Worm (Caenorhabditis elegans) whole organism, L4 larva: ENCODE data around the gene arp-6.

ENCODE experiments used
- F26F4.8 ChIP-seq: fragments of 200-800 bp; sonication (Bioruptor generic); conservative IDR thresholded peaks from 2 replicates; pipeline ENCODE4 v1.3.6; 2022; ENCODE audit warnings: missing genetic modification characterization, missing compliant biosample characterization
- F44E2.7 ChIP-seq: fragments of 200-800 bp; sonication (Bioruptor generic); IDR thresholded peaks from 2 replicates; pipeline ENCODE4 v2.1.2; 2022; ENCODE audit warnings: missing genetic modification characterization, missing compliant biosample characterization
- R02D3.7 ChIP-seq: fragments of 150-350 bp; sonication (generic microtip); optimal IDR thresholded peaks from 3 replicates; lab custom pipeline; 2014; ENCODE audit warnings: missing biosample characterization, missing genetic modification characterization
- T20F7.1 ChIP-seq: fragments of 200-800 bp; sonication (Bioruptor generic); optimal IDR thresholded peaks from 2 replicates; lab custom pipeline; 2018; ENCODE audit warnings: mild to moderate bottlenecking, missing genetic modification characterization, missing compliant biosample characterization
- T26A8.4 ChIP-seq: fragments of 200-800 bp; sonication (Bioruptor generic); IDR thresholded peaks from 2 replicates; pipeline ENCODE4 v1.3.6; 2022; ENCODE audit warnings: missing genetic modification characterization, missing compliant biosample characterization
- Y48G9A.11 ChIP-seq: fragments of 200-800 bp; sonication (Bioruptor generic); IDR thresholded peaks from 2 replicates; pipeline ENCODE4 v1.3.6; 2022; ENCODE audit warnings: missing genetic modification reagents, missing genetic modification characterization, missing compliant biosample characterization
- Y5F2A.4 ChIP-seq: fragments of 200-800 bp; sonication (Bioruptor generic); optimal IDR thresholded peaks from 2 replicates; lab custom pipeline; 2018; ENCODE audit warnings: mild to moderate bottlenecking, missing genetic modification characterization, missing compliant biosample characterization
- ZK337.2 ChIP-seq: fragments of 200-800 bp; sonication (Bioruptor generic); IDR thresholded peaks from 2 replicates; pipeline ENCODE4 v1.3.6; 2022; ENCODE audit warnings: missing genetic modification reagents, missing genetic modification characterization, missing compliant biosample characterization
- aha-1 ChIP-seq: fragments of 150-350 bp; peaks from one replicate; lab custom pipeline; 2014; ENCODE audit warnings: missing biosample characterization, missing genetic modification characterization
- ama-1 ChIP-seq: fragments of 150-350 bp; optimal IDR thresholded peaks from 2 replicates; lab custom pipeline; 2014; ENCODE audit warnings: inconsistent platforms, mixed read lengths
- arid-1 ChIP-seq: fragments of 200-800 bp; sonication (Bioruptor generic); conservative IDR thresholded peaks from 2 replicates; pipeline ENCODE4 v1.3.6; 2022; ENCODE audit warnings: missing genetic modification reagents, missing genetic modification characterization, missing compliant biosample characterization
- ceh-44 ChIP-seq: fragments of 200-800 bp; sonication (Bioruptor generic); IDR thresholded peaks from 2 replicates; pipeline ENCODE4 v1.3.6; 2022; ENCODE audit warnings: missing genetic modification reagents, missing genetic modification characterization, missing compliant biosample characterization
- cey-2 ChIP-seq: sonication (generic microtip); optimal IDR thresholded peaks from 3 replicates; lab custom pipeline; 2017; ENCODE audit warnings: missing genetic modification characterization, mild to moderate bottlenecking, missing compliant biosample characterization, antibody characterized with exemption, borderline replicate concordance; ENCODE audit not compliant: insufficient read depth
- daf-12 ChIP-seq: fragments of 150-350 bp; optimal IDR thresholded peaks from 2 replicates; lab custom pipeline; 2014; ENCODE audit warnings: missing biosample characterization, missing genetic modification reagents, missing genetic modification characterization
- daf-16 ChIP-seq, 3 experiments: sonication (generic microtip); optimal IDR thresholded peaks; 2 replicates each; lab custom pipeline; 2016 to 2017; ENCODE audit warnings: missing genetic modification characterization in 3 of 3, missing genetic modification reagents in 3 of 3, mild to moderate bottlenecking in 2 of 3, missing compliant biosample characterization in 2 of 3, missing biosample characterization in 1 of 3, moderate library complexity in 1 of 3
- daf-19 ChIP-seq: fragments of 200-800 bp; sonication (Bioruptor generic); conservative IDR thresholded peaks from 2 replicates; pipeline ENCODE4 v1.3.6; 2022; ENCODE audit warnings: missing genetic modification characterization, missing compliant biosample characterization
- dmd-9 ChIP-seq: fragments of 200-800 bp; sonication (Bioruptor generic); IDR thresholded peaks from 2 replicates; pipeline ENCODE4 v1.3.6; 2022; ENCODE audit warnings: missing genetic modification reagents, missing genetic modification characterization, missing compliant biosample characterization
- dve-1 ChIP-seq: sonication (generic microtip); optimal IDR thresholded peaks from 2 replicates; lab custom pipeline; 2017; ENCODE audit warnings: antibody characterized with exemption, mild to moderate bottlenecking, missing genetic modification characterization, missing compliant biosample characterization; ENCODE audit not compliant: insufficient read depth
- hlh-11 ChIP-seq: fragments of 200-800 bp; sonication (Bioruptor generic); optimal IDR thresholded peaks from 2 replicates; lab custom pipeline; 2018; ENCODE audit warnings: mild to moderate bottlenecking, missing genetic modification characterization, missing compliant biosample characterization
- jun-1 ChIP-seq: fragments of 150-350 bp; optimal IDR thresholded peaks from 2 replicates; lab custom pipeline; 2014; ENCODE audit warnings: missing biosample characterization, missing genetic modification reagents, missing genetic modification characterization
- lin-1 ChIP-seq: fragments of 200-800 bp; sonication (Bioruptor generic); IDR thresholded peaks from 2 replicates; pipeline ENCODE4 v1.3.6; 2022; ENCODE audit warnings: missing genetic modification reagents, missing genetic modification characterization, missing compliant biosample characterization
- lin-38 ChIP-seq: fragments of 200-800 bp; sonication (Bioruptor generic); IDR thresholded peaks from 2 replicates; pipeline ENCODE4 v1.3.6; 2022; ENCODE audit warnings: missing genetic modification reagents, missing genetic modification characterization, missing compliant biosample characterization
- lin-39 ChIP-seq: fragments of 150-350 bp; optimal IDR thresholded peaks from 2 replicates; lab custom pipeline; 2014; ENCODE audit warnings: missing biosample characterization, missing genetic modification reagents, missing genetic modification characterization
- mep-1 ChIP-seq: fragments of 150-350 bp; sonication (generic microtip); optimal IDR thresholded peaks from 3 replicates; lab custom pipeline; 2014; ENCODE audit warnings: missing biosample characterization, missing genetic modification characterization
- nhr-111 ChIP-seq: fragments of 200-800 bp; sonication (Bioruptor generic); optimal IDR thresholded peaks from 2 replicates; lab custom pipeline; 2018; ENCODE audit warnings: mild to moderate bottlenecking, missing genetic modification characterization, missing compliant biosample characterization
- nhr-237 ChIP-seq: sonication (generic microtip); optimal IDR thresholded peaks from 2 replicates; lab custom pipeline; 2017; ENCODE audit warnings: missing biosample characterization, missing genetic modification characterization
- nhr-42 ChIP-seq: fragments of 200-800 bp; sonication (Bioruptor generic); IDR thresholded peaks from 2 replicates; pipeline ENCODE4 v1.3.6; 2022; ENCODE audit warnings: missing genetic modification characterization, missing compliant biosample characterization
- nhr-77 ChIP-seq: fragments of 150-350 bp; optimal IDR thresholded peaks from 2 replicates; lab custom pipeline; 2014; ENCODE audit warnings: missing biosample characterization, missing genetic modification characterization
- pha-4 ChIP-seq, 2 experiments: fragments of 150-350 bp in 1 of 2; fragments of 200-800 bp in 1 of 2; sonication (Bioruptor generic) in 1 of 2; IDR thresholded peaks in 1 of 2; optimal IDR thresholded peaks in 1 of 2; 2 replicates each; pipeline versions ENCODE4 v1.3.6 to Lab custom; 2014 to 2022; ENCODE audit warnings: missing genetic modification characterization in 2 of 2, missing genetic modification reagents in 2 of 2, missing biosample characterization in 1 of 2, missing compliant biosample characterization in 1 of 2
- pqm-1 ChIP-seq: sonication (generic microtip); optimal IDR thresholded peaks from 2 replicates; lab custom pipeline; 2017; ENCODE audit warnings: missing biosample characterization, missing genetic modification characterization
- rbr-2 ChIP-seq: sonication (generic microtip); optimal IDR thresholded peaks from 2 replicates; lab custom pipeline; 2016; ENCODE audit warnings: missing genotype, missing genetic modification characterization, missing compliant biosample characterization
- saeg-2 ChIP-seq: fragments of 200-800 bp; sonication (Bioruptor generic); IDR thresholded peaks from 2 replicates; pipeline ENCODE4 v1.3.6; 2022; ENCODE audit warnings: missing genetic modification reagents, missing genetic modification characterization, missing compliant biosample characterization
- sdz-12 ChIP-seq: fragments of 200-800 bp; sonication (Bioruptor generic); optimal IDR thresholded peaks from 2 replicates; lab custom pipeline; 2018; ENCODE audit warnings: mild to moderate bottlenecking, missing genetic modification characterization, missing compliant biosample characterization
- snpc-1.2 ChIP-seq: fragments of 200-800 bp; sonication (Bioruptor generic); IDR thresholded peaks from 2 replicates; pipeline ENCODE4 v1.3.6; 2022; ENCODE audit warnings: missing genetic modification reagents, missing genetic modification characterization, missing compliant biosample characterization
- snpc-4 ChIP-seq: fragments of 150-350 bp; optimal IDR thresholded peaks from 2 replicates; lab custom pipeline; 2014; ENCODE audit warnings: missing biosample characterization, missing genetic modification characterization
- tag-97 ChIP-seq: fragments of 200-800 bp; sonication (Bioruptor generic); IDR thresholded peaks from 2 replicates; pipeline ENCODE4 v1.3.6; 2022; ENCODE audit warnings: missing genetic modification characterization, missing compliant biosample characterization
- tra-1 ChIP-seq: fragments of 200-800 bp; sonication (Bioruptor generic); IDR thresholded peaks from 2 replicates; pipeline ENCODE4 v1.3.6; 2022; ENCODE audit warnings: missing genetic modification reagents, missing genetic modification characterization, missing compliant biosample characterization
- vab-7 ChIP-seq: fragments of 200-800 bp; sonication (Bioruptor generic); IDR thresholded peaks from 2 replicates; pipeline ENCODE4 v1.3.6; 2022; ENCODE audit warnings: missing genetic modification reagents, missing genetic modification characterization, missing compliant biosample characterization
- zag-1 ChIP-seq: fragments of 150-350 bp; optimal IDR thresholded peaks from 2 replicates; lab custom pipeline; 2014; ENCODE audit warnings: missing biosample characterization, missing genetic modification characterization
- zfp-2 ChIP-seq: sonication (generic microtip); optimal IDR thresholded peaks from 2 replicates; lab custom pipeline; 2016; ENCODE audit warnings: mild to moderate bottlenecking, missing genetic modification characterization, missing compliant biosample characterization
- zfp-3 ChIP-seq: fragments of 200-800 bp; sonication (Bioruptor generic); conservative IDR thresholded peaks from 2 replicates; pipeline ENCODE4 v1.3.6; 2022; ENCODE audit warnings: missing genetic modification reagents, missing genetic modification characterization, missing compliant biosample characterization
- zip-11 ChIP-seq: fragments of 200-800 bp; sonication (Bioruptor generic); IDR thresholded peaks from 2 replicates; pipeline ENCODE4 v1.3.6; 2022; ENCODE audit warnings: missing genetic modification characterization, missing compliant biosample characterization
- zip-2 ChIP-seq: fragments of 150-350 bp; optimal IDR thresholded peaks from 2 replicates; lab custom pipeline; 2014; ENCODE audit warnings: missing biosample characterization, missing genetic modification characterization
- ztf-11 ChIP-seq: fragments of 150-350 bp; optimal IDR thresholded peaks from 2 replicates; lab custom pipeline; 2014; ENCODE audit warnings: missing biosample characterization, missing genetic modification characterization

The arp-6 gene

ce11 chrII:8028246-8028694 is 8.9 kb downstream of the arp-6 start (continued):
- TF ChIP-seq T26A8.4 (GFP tag; lab: Robert Waterston, UW) = peak; percentile 88
- TF ChIP-seq lin-39 (tag; lab: Kevin White, UChicago) = no peak
- TF ChIP-seq pqm-1 (tag; lab: Kevin White, UChicago) = peak; percentile 32
- no peak for TF ChIP-seq snpc-1.2 (GFP tag; lab: Robert Waterston, UW)
- TF ChIP-seq, all 104 proteins: peak for 69

- TF ChIP-seq zfp-2 (tag; lab: Kevin White, UChicago) (no peak), ceh-44 (GFP tag; lab: Robert Waterston, UW) (no peak), saeg-2 (GFP tag; lab: Robert Waterston, UW) (no peak), vab-7 (no peak), F26F4.8 (no peak), aha-1 (tag; lab: Kevin White, UChicago) (no peak), nhr-111 (GFP tag; lab: Kevin White, UChicago) (no peak), nhr-237 (tag; lab: Kevin White, UChicago) (no peak), nhr-77 (tag; lab: Kevin White, UChicago) (no peak), daf-19 (no peak), cey-2 (tag; lab: Kevin White, UChicago) (no peak), dve-1 (tag; lab: Kevin White, UChicago) (no peak), tag-97 (GFP tag; lab: Robert Waterston, UW) (no peak), rbr-2 (tag; lab: Kevin White, UChicago) (no peak), Y5F2A.4 (no peak)
These were observed 9.5 kb downstream of the arp-6 start, which contains the start of gene swsn-7 for ce11 chrII:8027663-8028062. Gene swsn-7, minus strand, starts transcription at chrII:8027763.

ce11 chrII:8022461-8022860 is 14.7 kb downstream of the arp-6 start, which contains the start of gene hda-2:
Gene hda-2, minus strand, starts transcription at chrII:8022561.
- TF ChIP-seq lin-38 (GFP tag; lab: Robert Waterston, UW) = 0 out of 2 replicates have a peak, but pooled peaks have one; percentile 9
- no peak for TF ChIP-seq zip-11 (GFP tag; lab: Robert Waterston, UW)

- TF ChIP-seq ztf-11 (tag; lab: Kevin White, UChicago) = no peak
- TF ChIP-seq T20F7.1 = peak; percentile 7
- TF ChIP-seq F44E2.7 (GFP tag; lab: Robert Waterston, UW) = no peak
- TF ChIP-seq dmd-9 (GFP tag; lab: Robert Waterston, UW) = no peak
- TF ChIP-seq pha-4 (GFP tag; IDR thresholded peaks at IDR 0.05; lab: Robert Waterston, UW) = peak; percentile 45; the same call in 1 of the 2 replicates
- no peak for TF ChIP-seq pha-4 (tag; optimal IDR thresholded peaks at IDR 0.05; lab: Kevin White, UChicago)
- no peak for TF ChIP-seq zag-1
- no peak for TF ChIP-seq ZK337.2 (GFP tag; lab: Robert Waterston, UW)
- peak in 1 of 2 experiments; percentile 16 for TF ChIP-seq daf-16 (GFP tag; optimal IDR thresholded peaks at IDR 0.05; lab: Kevin White, UChicago)
- TF ChIP-seq daf-16 (tag; optimal IDR thresholded peaks at IDR 0.05; lab: Kevin White, UChicago) = peak; percentile 20
- TF ChIP-seq arid-1 (GFP tag; lab: Robert Waterston, UW) = 0 out of 2 replicates have a peak, but pooled peaks have one; percentile 3
- 0 out of 2 replicates have a peak, but pooled peaks have one; percentile 18 for TF ChIP-seq Y48G9A.11 (GFP tag; lab: Robert Waterston, UW)
- TF ChIP-seq zfp-3 (GFP tag; lab: Robert Waterston, UW) = peak; percentile 50; the same call in 1 of the 2 replicates
- peak; percentile 39 for TF ChIP-seq ama-1 (lab: Kevin White, UChicago)
- no peak for TF ChIP-seq jun-1 (tag; lab: Kevin White, UChicago)
- TF ChIP-seq nhr-42 (GFP tag; lab: Robert Waterston, UW) = no peak
- TF ChIP-seq lin-38 (GFP tag; lab: Robert Waterston, UW) = peak; percentile 27; the same call in 1 of the 2 replicates
- peak; percentile 13 for TF ChIP-seq dve-1 (tag; lab: Kevin White, UChicago)
- TF ChIP-seq mep-1 (tag; lab: Kevin White, UChicago) = peak; percentile 8
- no peak for TF ChIP-seq tra-1
- TF ChIP-seq snpc-4 = no peak
- peak; percentile 69 for TF ChIP-seq sdz-12 (GFP tag; lab: Kevin White, UChicago)
- no peak for TF ChIP-seq nhr-77 (tag; lab: Kevin White, UChicago)
- TF ChIP-seq lin-39 (tag; lab: Kevin White, UChicago) = no peak
- no peak for TF ChIP-seq lin-1
- no peak for TF ChIP-seq hlh-11
- no peak for TF ChIP-seq R02D3.7 (tag; lab: Kevin White, UChicago)
- no peak for TF ChIP-seq daf-12 (tag; lab: Kevin White, UChicago)
- TF ChIP-seq daf-19 = no peak
- no peak for TF ChIP-seq zip-2 (tag; lab: Kevin White, UChicago)
These were observed 16.5 kb downstream of the arp-6 start for ce11 chrII:8020580-8021044.
